Worm (Caenorhabditis elegans): ENCODE data around the gene dis-3.

dis-3 gene

DNA sequence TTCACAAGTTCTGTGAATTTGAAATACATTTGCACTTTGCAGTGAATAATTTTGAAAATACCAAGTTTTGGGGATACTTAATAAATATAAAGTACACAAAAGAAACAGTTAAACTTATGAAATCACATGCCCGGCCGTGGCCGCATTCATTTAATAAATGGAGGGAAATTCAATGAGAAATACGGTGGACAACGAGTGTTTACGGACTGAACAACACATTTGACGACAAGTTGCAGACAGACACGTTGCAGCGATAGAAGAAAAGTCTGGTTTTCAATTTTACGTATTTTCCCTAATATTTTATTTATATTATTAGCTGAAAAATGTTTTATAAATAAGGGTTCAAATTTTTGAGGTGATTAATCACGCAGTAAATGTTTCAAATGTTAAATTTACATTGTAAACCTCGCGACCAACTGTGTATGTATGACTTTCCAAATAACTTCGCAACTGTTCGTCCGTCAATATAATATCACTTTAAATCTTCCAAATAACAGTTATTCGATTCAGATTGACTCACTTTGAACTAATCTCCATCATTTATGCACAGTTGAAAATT, 54.5 kb downstream of the dis-3 start, which contains the start of gene copg-1:
Gene copg-1, plus strand, starts transcription at position 509 of the 559 bp plus-strand sequence.
- TF ChIP-seq T23F11.4 (GFP tag; optimal IDR thresholded peaks at IDR 0.05) (no peak), unc-42 (tag; optimal IDR thresholded peaks at IDR 0.05) (peak; percentile 84), ttx-3 (tag; optimal IDR thresholded peaks at IDR 0.05) (no peak), nfya-1 (tag; optimal IDR thresholded peaks at IDR 0.05) (peak; percentile 28), Y22D7AL.16 (tag; optimal IDR thresholded peaks at IDR 0.05) (no peak), unc-55 (GFP tag; optimal IDR thresholded peaks at IDR 0.05) (no peak)

- TF ChIP-seq ceh-45 (GFP tag; IDR thresholded peaks at IDR 0.05) (no peak), ceh-14 (tag; optimal IDR thresholded peaks at IDR 0.05) (no peak), ceh-34 (tag; optimal IDR thresholded peaks at IDR 0.05) (no peak), ceh-22 (tag; optimal IDR thresholded peaks at IDR 0.05) (no peak), sdc-2 (tag; optimal IDR thresholded peaks at IDR 0.05) (no peak), hlh-13 (GFP tag; optimal IDR thresholded peaks at IDR 0.05) (no peak), ceh-18 (tag; optimal IDR thresholded peaks at IDR 0.05) (no peak), T23F11.4 (GFP tag; optimal IDR thresholded peaks at IDR 0.05) (no peak), hlh-30 (tag; optimal IDR thresholded peaks at IDR 0.05; ENCODE audit: insufficient read depth) (no peak), ceh-2 (tag; optimal IDR thresholded peaks at IDR 0.05) (no peak), fkh-6 (tag; optimal IDR thresholded peaks at IDR 0.05) (no peak), sox-2 (GFP tag; IDR thresholded peaks at IDR 0.05) (no peak), unc-55 (GFP tag; optimal IDR thresholded peaks at IDR 0.05) (no peak), pat-9 (tag; optimal IDR thresholded peaks at IDR 0.05) (no peak), ets-4 (tag; optimal IDR thresholded peaks at IDR 0.05) (no peak), fkh-10 (GFP tag; optimal IDR thresholded peaks at IDR 0.05) (no peak), pqm-1 (tag; optimal IDR thresholded peaks at IDR 0.05) (no peak)
These were observed 56.5 kb downstream of the dis-3 start for ce11 chrIV:10153479-10153878.

DNA sequence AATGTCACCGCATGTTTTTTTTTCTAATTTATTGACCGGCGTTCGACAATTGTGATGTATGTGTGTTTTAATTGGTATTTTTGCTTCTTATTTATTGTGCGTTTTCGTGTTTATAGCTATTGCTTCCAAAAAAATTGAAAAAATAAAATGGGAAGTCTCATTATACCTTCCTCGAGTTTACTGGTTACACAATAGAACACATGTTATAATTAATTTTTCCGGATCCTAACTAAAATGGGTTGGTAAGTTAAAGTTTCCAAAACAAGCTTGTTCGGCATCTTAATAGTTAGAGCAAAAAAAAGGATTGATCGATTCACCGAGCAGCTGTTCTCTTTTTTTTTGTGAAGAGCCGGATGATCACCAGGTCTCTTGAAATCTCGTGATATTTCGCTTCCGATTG, 58.5 kb downstream of the dis-3 start, which contains the start of gene ttr-54:
Gene ttr-54, plus strand, starts transcription at position 301 of the 400 bp plus-strand sequence.
- TF ChIP-seq eyg-1 (tag; optimal IDR thresholded peaks at IDR 0.05) (no peak), dve-1 (tag; optimal IDR thresholded peaks at IDR 0.05) (no peak), hlh-6 (tag; optimal IDR thresholded peaks at IDR 0.05) (no peak), ceh-30 (tag; optimal IDR thresholded peaks at IDR 0.05) (no peak), pag-3 (tag; optimal IDR thresholded peaks at IDR 0.05; ENCODE audit: borderline replicate concordance) (no peak), tbx-7 (tag; optimal IDR thresholded peaks at IDR 0.05) (no peak), elt-4 (tag; optimal IDR thresholded peaks at IDR 0.05) (no peak), unc-86 (tag; optimal IDR thresholded peaks at IDR 0.05) (no peak), ceh-24 (tag; optimal IDR thresholded peaks at IDR 0.05) (no peak), sox-2 (GFP tag; IDR thresholded peaks at IDR 0.05) (no peak), unc-3 (GFP tag; conservative IDR thresholded peaks at IDR 0.05) (no peak), unc-3 (tag; optimal IDR thresholded peaks at IDR 0.05) (no peak), ceh-45 (GFP tag; IDR thresholded peaks at IDR 0.05) (no peak), madf-2 (tag; optimal IDR thresholded peaks at IDR 0.05) (no peak), sdc-2 (tag; optimal IDR thresholded peaks at IDR 0.05) (no peak), ahr-1 (tag; optimal IDR thresholded peaks at IDR 0.05) (no peak), pat-9 (tag; optimal IDR thresholded peaks at IDR 0.05) (no peak), K02D7.2 (tag; optimal IDR thresholded peaks at IDR 0.05) (no peak)

Measured in whole organism, late embryonic.